Fruit fly (Drosophila melanogaster): ENCODE results near the gene cact.

cact gene

DNA sequence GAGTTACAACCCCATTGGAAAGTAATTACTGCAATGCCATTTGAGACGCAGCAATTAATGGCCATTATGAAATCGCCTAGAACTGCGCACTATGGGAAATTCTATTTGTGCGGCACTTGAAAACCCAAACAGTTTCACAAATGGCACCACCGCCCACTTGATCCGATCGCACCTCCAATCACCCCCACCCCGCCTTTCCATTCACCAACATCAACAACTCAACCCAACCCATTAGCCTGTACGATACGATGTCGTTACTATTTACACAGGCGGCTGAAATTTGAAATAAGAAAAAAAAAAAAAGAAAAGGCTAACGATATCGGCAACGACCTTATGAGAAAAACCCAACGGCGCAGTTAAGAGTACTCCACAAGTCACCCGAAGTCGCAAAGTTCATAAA lies 8.9 kb downstream of the cact start:
- TF ChIP-seq kay (GFP tag; ENCODE audit: borderline replicate concordance) (peak; percentile 5), cnc (optimal IDR thresholded peaks at IDR 0.05) (no peak), CG12768 (GFP tag; optimal IDR thresholded peaks at IDR 0.05) (peak; percentile 60), ovo (GFP tag; optimal IDR thresholded peaks at IDR 0.05) (peak; percentile 20), cic (GFP tag; optimal IDR thresholded peaks at IDR 0.05) (peak; percentile 85), CG7045 (GFP tag; optimal IDR thresholded peaks at IDR 0.05) (peak; percentile 4), tj (GFP tag; optimal IDR thresholded peaks at IDR 0.05) (no peak)

DNA sequence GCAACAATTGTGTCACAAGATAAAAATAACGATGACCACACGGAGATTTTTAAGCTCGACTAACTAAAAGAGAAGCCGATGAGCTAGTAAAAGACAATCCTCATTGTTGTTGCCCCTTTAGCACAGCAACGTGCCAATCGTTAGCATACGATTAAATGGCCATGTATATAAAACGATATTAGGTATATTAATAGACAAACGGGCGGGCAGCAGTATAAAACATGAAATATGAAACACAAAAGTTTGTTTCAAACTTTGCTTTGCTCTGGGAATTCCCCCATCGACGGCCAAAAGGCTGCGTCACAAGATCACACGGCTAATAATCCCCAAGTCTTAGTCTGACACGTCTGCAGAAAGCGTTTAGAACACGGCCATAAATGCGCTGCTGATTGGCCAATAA lies 9.6 kb downstream of the cact start:
- no peak for TF ChIP-seq Mnt (GFP tag; optimal IDR thresholded peaks at IDR 0.05)

DNA sequence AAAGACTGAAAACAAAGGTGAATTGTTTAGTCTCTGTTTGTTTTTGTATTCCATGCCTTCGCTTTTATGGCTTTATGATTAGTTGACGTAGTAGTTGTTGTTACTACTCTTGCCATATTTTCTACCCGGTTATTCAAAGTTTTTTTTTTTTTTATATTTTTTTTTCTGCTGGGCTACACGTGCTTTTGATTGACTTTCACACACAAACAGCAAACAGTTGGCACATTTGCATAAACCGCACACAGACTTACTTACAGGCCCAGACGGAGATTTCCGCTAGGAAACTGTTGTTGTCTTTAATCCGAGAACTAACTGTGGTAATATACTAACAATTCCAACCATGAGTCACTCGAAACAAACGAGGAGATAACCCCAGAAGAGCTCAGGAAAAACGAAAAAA lies 10.2 kb downstream of the cact start:
- peak; percentile 98 for TF ChIP-seq kay (GFP tag; ENCODE audit: borderline replicate concordance)
- peak; percentile 3 for TF ChIP-seq CG12768 (GFP tag; optimal IDR thresholded peaks at IDR 0.05)
- peak; percentile 40 for TF ChIP-seq ovo (GFP tag; optimal IDR thresholded peaks at IDR 0.05)
- no peak for TF ChIP-seq CG1620 (GFP tag; optimal IDR thresholded peaks at IDR 0.05)
- TF ChIP-seq cic (GFP tag; optimal IDR thresholded peaks at IDR 0.05) = peak; percentile 76
- peak; percentile 61 for TF ChIP-seq Mnt (GFP tag; optimal IDR thresholded peaks at IDR 0.05)

DNA sequence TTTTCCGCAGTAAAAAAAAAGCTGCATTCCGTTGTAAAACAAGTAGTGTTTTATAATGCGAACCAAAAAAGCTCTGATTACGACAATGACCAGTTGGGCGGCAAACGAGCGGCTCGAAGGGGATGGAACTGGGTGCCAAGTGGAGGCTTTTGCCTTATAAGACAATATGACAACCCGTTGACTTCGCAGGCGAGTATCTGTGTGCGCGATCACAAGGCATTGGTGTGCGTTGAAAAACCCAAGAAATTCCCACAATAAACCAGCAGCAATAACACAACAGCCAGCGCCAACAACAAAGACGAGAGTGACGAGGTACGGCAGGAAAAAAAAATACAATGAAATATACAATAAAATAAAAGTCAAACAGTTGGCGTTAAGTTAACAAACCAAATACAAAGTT lies 11.0 kb downstream of the cact start:
- TF ChIP-seq Crg-1 (GFP tag; optimal IDR thresholded peaks at IDR 0.05) (no peak), bab1 (GFP tag; optimal IDR thresholded peaks at IDR 0.05) (peak; percentile 1), CG7101 (tag; optimal IDR thresholded peaks at IDR 0.05) (peak; percentile 54), tj (GFP tag; optimal IDR thresholded peaks at IDR 0.05) (peak; percentile 81), CG7045 (GFP tag; optimal IDR thresholded peaks at IDR 0.05) (peak; percentile 25), pad (GFP tag; optimal IDR thresholded peaks at IDR 0.05) (peak; percentile 32), kay (GFP tag; ENCODE audit: borderline replicate concordance) (peak; percentile 98), CG14711 (tag; optimal IDR thresholded peaks at IDR 0.05) (peak; percentile 80), cic (GFP tag; optimal IDR thresholded peaks at IDR 0.05) (peak; percentile 100), CG1620 (GFP tag; optimal IDR thresholded peaks at IDR 0.05) (no peak), ovo (GFP tag; optimal IDR thresholded peaks at IDR 0.05) (peak; percentile 35), CG12768 (GFP tag; optimal IDR thresholded peaks at IDR 0.05) (peak; percentile 83), Clk (GFP tag; optimal IDR thresholded peaks at IDR 0.05) (no peak), Mnt (GFP tag; optimal IDR thresholded peaks at IDR 0.05) (peak; percentile 83), CG33017 (tag; optimal IDR thresholded peaks at IDR 0.05) (peak; percentile 58), CG5204 (GFP tag; optimal IDR thresholded peaks at IDR 0.05) (no peak), cnc (optimal IDR thresholded peaks at IDR 0.05) (no peak), CG11617 (GFP tag; optimal IDR thresholded peaks at IDR 0.05) (peak; percentile 37)

DNA sequence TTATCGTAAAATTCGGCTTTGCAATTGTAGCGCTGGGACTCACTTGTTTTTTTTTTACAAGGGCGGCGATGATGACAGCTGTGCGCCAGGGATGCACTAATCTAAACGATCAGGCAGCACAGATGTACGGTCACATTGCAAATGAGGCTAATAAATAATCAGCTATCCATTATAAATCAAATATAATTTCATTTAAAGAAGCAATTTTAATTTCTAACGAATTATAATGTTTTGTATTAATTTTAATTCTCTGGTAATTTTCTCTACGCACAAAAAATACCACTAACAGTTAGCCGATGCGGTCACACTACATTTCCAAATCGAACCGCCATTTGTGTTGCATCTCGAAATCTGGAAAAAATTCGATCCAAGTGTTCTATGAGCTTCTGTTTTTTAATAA lies 15.4 kb downstream of the cact start, which contains the start of the genes cni and fzy:
Gene cni (minus strand): TSS at position 79 of the 400 bp plus-strand sequence.
Gene fzy (plus strand): TSS at position 309 of the 400 bp plus-strand sequence.
- TF ChIP-seq ovo (GFP tag; optimal IDR thresholded peaks at IDR 0.05) (no peak), CG14711 (tag; optimal IDR thresholded peaks at IDR 0.05) (peak; percentile 43), Crg-1 (GFP tag; optimal IDR thresholded peaks at IDR 0.05) (no peak), bab1 (GFP tag; optimal IDR thresholded peaks at IDR 0.05) (peak; percentile 74), Mnt (GFP tag; optimal IDR thresholded peaks at IDR 0.05) (peak; percentile 37), tj (GFP tag; optimal IDR thresholded peaks at IDR 0.05) (no peak), Clk (GFP tag; optimal IDR thresholded peaks at IDR 0.05) (no peak), CG33017 (tag; optimal IDR thresholded peaks at IDR 0.05) (no peak), kay (GFP tag; ENCODE audit: borderline replicate concordance) (no peak), cic (GFP tag; optimal IDR thresholded peaks at IDR 0.05) (peak; percentile 35), CG7101 (tag; optimal IDR thresholded peaks at IDR 0.05) (peak; percentile 5), CG1620 (GFP tag; optimal IDR thresholded peaks at IDR 0.05) (peak; percentile 29), cnc (optimal IDR thresholded peaks at IDR 0.05) (no peak), CG5204 (GFP tag; optimal IDR thresholded peaks at IDR 0.05) (no peak), CG11617 (GFP tag; optimal IDR thresholded peaks at IDR 0.05) (peak; percentile 67)

DNA sequence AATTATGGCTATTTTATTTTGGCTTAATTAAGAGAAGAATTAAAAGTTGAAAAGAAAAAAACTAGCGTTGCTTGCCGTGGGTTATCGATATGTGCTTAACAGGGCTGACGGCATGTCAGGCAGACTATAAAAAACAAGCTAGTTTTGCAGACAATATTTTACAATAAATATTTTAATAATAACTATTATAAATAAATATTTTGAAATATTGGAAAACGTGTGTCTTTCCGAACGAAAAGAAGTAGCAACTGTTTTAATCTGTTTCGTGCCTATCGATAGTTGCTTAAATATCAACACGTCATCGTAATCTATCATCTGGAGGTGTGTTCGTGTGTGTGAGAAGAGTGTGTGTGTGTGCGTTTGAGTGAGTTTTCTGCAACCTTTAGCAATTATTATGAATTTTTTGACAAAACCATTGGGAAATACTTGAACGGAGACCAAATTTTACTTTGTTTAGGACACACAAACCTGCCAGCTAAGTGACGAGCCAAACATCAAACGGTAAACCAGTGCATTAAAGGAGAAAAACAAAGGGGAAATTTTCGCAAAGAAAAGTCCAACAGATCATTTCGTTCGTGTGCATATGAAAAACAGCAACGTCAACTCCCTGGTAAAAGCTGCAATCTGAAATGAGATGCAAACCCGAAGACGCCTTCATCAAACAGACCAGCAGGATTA lies 18.8 kb downstream of the cact start, which contains the start of the genes CG5861 and Syx5:
Gene CG5861 (minus strand): TSS at position 273 of the 678 bp plus-strand sequence.
Gene Syx5 (plus strand): TSS at position 321 of the 678 bp plus-strand sequence.
- TF ChIP-seq Mnt (GFP tag; optimal IDR thresholded peaks at IDR 0.05) = peak; percentile 66
- peak; percentile 78 for TF ChIP-seq bab1 (GFP tag; optimal IDR thresholded peaks at IDR 0.05)
- no peak for TF ChIP-seq CG1620 (GFP tag; optimal IDR thresholded peaks at IDR 0.05)
- TF ChIP-seq CG33017 (tag; optimal IDR thresholded peaks at IDR 0.05) = peak; percentile 15
- peak; percentile 59 for TF ChIP-seq cic (GFP tag; optimal IDR thresholded peaks at IDR 0.05)
- peak; percentile 35 for TF ChIP-seq Crg-1 (GFP tag; optimal IDR thresholded peaks at IDR 0.05)
- TF ChIP-seq CG7045 (GFP tag; optimal IDR thresholded peaks at IDR 0.05) = peak; percentile 42
- TF ChIP-seq Hr96 (GFP tag; optimal IDR thresholded peaks at IDR 0.05) = no peak
- peak; percentile 72 for TF ChIP-seq CG11617 (GFP tag; optimal IDR thresholded peaks at IDR 0.05)
- peak; percentile 89 for TF ChIP-seq tj (GFP tag; optimal IDR thresholded peaks at IDR 0.05)
- TF ChIP-seq CG12768 (GFP tag; optimal IDR thresholded peaks at IDR 0.05) = peak; percentile 58
- TF ChIP-seq Clk (GFP tag; optimal IDR thresholded peaks at IDR 0.05) = peak; percentile 28
- TF ChIP-seq CG5204 (GFP tag; optimal IDR thresholded peaks at IDR 0.05) = no peak
- peak; percentile 9 for TF ChIP-seq ovo (GFP tag; optimal IDR thresholded peaks at IDR 0.05)
- peak; percentile 55 for TF ChIP-seq pad (GFP tag; optimal IDR thresholded peaks at IDR 0.05)
- peak; percentile 46 to 65 for TF ChIP-seq cnc (optimal IDR thresholded peaks at IDR 0.05)
- TF ChIP-seq CG7101 (tag; optimal IDR thresholded peaks at IDR 0.05) = peak; percentile 78
- no peak for TF ChIP-seq kay (GFP tag; ENCODE audit: borderline replicate concordance)
- TF ChIP-seq CG14711 (tag; optimal IDR thresholded peaks at IDR 0.05) = peak; percentile 76
- TF ChIP-seq toe (GFP tag; optimal IDR thresholded peaks at IDR 0.05) = no peak
